Comparison of ENCODE assay signal across 4 fruit fly cellular contexts in genomic region chr2L:14212686-14213085, dm6.
TF ChIP-seq lines count a peak whose summit lies in the region.

No protein-coding gene starts in this region.

- no peak for TF ChIP-seq CTCF in whole organism, embryonic (GFP tag; optimal IDR thresholded peaks at IDR 0.05; lab: Kevin White, UChicago)

TF ChIP-seq in whole organism, embryonic, 481 proteins besides CTCF, POLR2A, EP300 and RAD21 (continues in another document):
- peak; percentile 33 for TF ChIP-seq grau (tag; optimal IDR thresholded peaks at IDR 0.05; lab: Kevin White, UChicago)
- peak; percentile 54 for TF ChIP-seq Med (GFP tag; lab: Kevin White, UChicago)
- no peak for TF ChIP-seq CG13624 (GFP tag; optimal IDR thresholded peaks at IDR 0.05; lab: Kevin White, UChicago)
- no peak for TF ChIP-seq Adf1 (GFP tag; IDR thresholded peaks at IDR 0.05; lab: Robert Waterston, UW)
- peak; percentile 20 for TF ChIP-seq CG13424 (tag; optimal IDR thresholded peaks at IDR 0.05; lab: Kevin White, UChicago)
- no peak for TF ChIP-seq CG7271 (tag; optimal IDR thresholded peaks at IDR 0.05; lab: Kevin White, UChicago)
- TF ChIP-seq CG17361 (GFP tag; IDR thresholded peaks at IDR 0.05; lab: Robert Waterston, UW) = peak; percentile 54; the same call in 2 of the 3 replicates
- TF ChIP-seq kni (GFP tag; optimal IDR thresholded peaks at IDR 0.05; lab: Kevin White, UChicago) = peak; percentile 44
- peak; percentile 43 for TF ChIP-seq ATbp (GFP tag; optimal IDR thresholded peaks at IDR 0.05; lab: Kevin White, UChicago)
- peak in 1 of 2 experiments; percentile 0 for TF ChIP-seq Pdp1 (GFP tag; optimal IDR thresholded peaks at IDR 0.05; lab: Kevin White, UChicago)
- TF ChIP-seq HLH3B (GFP tag; IDR thresholded peaks at IDR 0.05; lab: Robert Waterston, UW) = no peak
- TF ChIP-seq Xrp1 (GFP tag; IDR thresholded peaks at IDR 0.05; lab: Robert Waterston, UW) = peak; percentile 61; the same call in 1 of the 2 replicates
- no peak for TF ChIP-seq sc (optimal IDR thresholded peaks at IDR 0.05; lab: Kevin White, UChicago)
- TF ChIP-seq sc (GFP tag; optimal IDR thresholded peaks at IDR 0.05; lab: Kevin White, UChicago) = peak; percentile 49
- TF ChIP-seq pzg (GFP tag; optimal IDR thresholded peaks at IDR 0.05; lab: Kevin White, UChicago) = no peak
- TF ChIP-seq Hr78 (GFP tag; optimal IDR thresholded peaks at IDR 0.05; lab: Kevin White, UChicago) = peak in 1 of 2 experiments; percentile 6
- peak; percentile 84 for TF ChIP-seq sens (GFP tag; lab: Kevin White, UChicago)
- TF ChIP-seq Ada2b (GFP tag; IDR thresholded peaks at IDR 0.05; lab: Robert Waterston, UW) = 0 out of 2 replicates have a peak, but pooled peaks have one; percentile 13
- TF ChIP-seq CoRest (tag; optimal IDR thresholded peaks at IDR 0.05; lab: Kevin White, UChicago) = peak; percentile 40
- TF ChIP-seq CG4820 (GFP tag; optimal IDR thresholded peaks at IDR 0.05; lab: Kevin White, UChicago) = peak; percentile 8
- peak; percentile 57 for TF ChIP-seq CG31441 (GFP tag; IDR thresholded peaks at IDR 0.05; lab: Robert Waterston, UW)
- no peak for TF ChIP-seq D (optimal IDR thresholded peaks at IDR 0.05; lab: Kevin White, UChicago)
- peak; percentile 9 for TF ChIP-seq D (GFP tag; optimal IDR thresholded peaks at IDR 0.05; lab: Kevin White, UChicago)

TF ChIP-seq in whole organism, prepupa, 60 proteins besides CTCF, POLR2A, EP300 and RAD21 (continues in another document):
- TF ChIP-seq Eip93F (GFP tag; optimal IDR thresholded peaks at IDR 0.05; lab: Kevin White, UChicago) = no peak
- peak; percentile 14 for TF ChIP-seq pdm3 (GFP tag; optimal IDR thresholded peaks at IDR 0.05; lab: Kevin White, UChicago)
- TF ChIP-seq CG31627 (GFP tag; optimal IDR thresholded peaks at IDR 0.05; lab: Kevin White, UChicago) = peak; percentile 18
- TF ChIP-seq CG6163 (GFP tag; IDR thresholded peaks at IDR 0.05; lab: Robert Waterston, UW) = no peak
- TF ChIP-seq Eip75B (GFP tag; optimal IDR thresholded peaks at IDR 0.05; lab: Kevin White, UChicago) = no peak
- no peak for TF ChIP-seq OdsH (GFP tag; optimal IDR thresholded peaks at IDR 0.05; lab: Kevin White, UChicago)
- no peak for TF ChIP-seq Hr38 (GFP tag; optimal IDR thresholded peaks at IDR 0.05; lab: Kevin White, UChicago)
- no peak for TF ChIP-seq CG6808 (GFP tag; optimal IDR thresholded peaks at IDR 0.05; lab: Kevin White, UChicago)
- TF ChIP-seq Sox102F (GFP tag; optimal IDR thresholded peaks at IDR 0.05; lab: Kevin White, UChicago) = peak; percentile 22
- peak; percentile 42 for TF ChIP-seq esn (GFP tag; optimal IDR thresholded peaks at IDR 0.05; lab: Kevin White, UChicago)
- TF ChIP-seq spab (GFP tag; optimal IDR thresholded peaks at IDR 0.05; lab: Kevin White, UChicago) = no peak
- TF ChIP-seq CG6792 (GFP tag; optimal IDR thresholded peaks at IDR 0.05; lab: Kevin White, UChicago) = no peak
- TF ChIP-seq Gug (GFP tag; IDR thresholded peaks at IDR 0.05; lab: Robert Waterston, UW) = no peak
- no peak for TF ChIP-seq dsx (GFP tag; optimal IDR thresholded peaks at IDR 0.05; lab: Kevin White, UChicago; ENCODE audit: poor library complexity, severe bottlenecking)
- peak in 1 of 2 experiments; percentile 1 for TF ChIP-seq ss (GFP tag; optimal IDR thresholded peaks at IDR 0.05; lab: Kevin White, UChicago)
- TF ChIP-seq lz (GFP tag; optimal IDR thresholded peaks at IDR 0.05; lab: Kevin White, UChicago) = no peak
- peak; percentile 10 for TF ChIP-seq topi (GFP tag; optimal IDR thresholded peaks at IDR 0.05; lab: Kevin White, UChicago)
- peak; percentile 71 for TF ChIP-seq svp (GFP tag; lab: Kevin White, UChicago)
- peak; percentile 43 for TF ChIP-seq CG32006 (GFP tag; optimal IDR thresholded peaks at IDR 0.05; lab: Kevin White, UChicago)
- no peak for TF ChIP-seq achi (GFP tag; optimal IDR thresholded peaks at IDR 0.05; lab: Kevin White, UChicago)
- TF ChIP-seq Hr4 (GFP tag; optimal IDR thresholded peaks at IDR 0.05; lab: Kevin White, UChicago) = peak; percentile 7
- TF ChIP-seq cyc (GFP tag; optimal IDR thresholded peaks at IDR 0.05; lab: Kevin White, UChicago) = no peak
- no peak for TF ChIP-seq Smox (GFP tag; optimal IDR thresholded peaks at IDR 0.05; lab: Kevin White, UChicago)
- peak; percentile 46 for TF ChIP-seq Eip78C (GFP tag; lab: Kevin White, UChicago)
- TF ChIP-seq CG1621 (tag; optimal IDR thresholded peaks at IDR 0.05; lab: Kevin White, UChicago) = no peak

TF ChIP-seq in whole organism, pupa, 21 proteins besides CTCF, POLR2A, EP300 and RAD21:
- no peak for TF ChIP-seq CG13204 (GFP tag; optimal IDR thresholded peaks at IDR 0.05; lab: Kevin White, UChicago)
- TF ChIP-seq CG14655 (GFP tag; optimal IDR thresholded peaks at IDR 0.05; lab: Kevin White, UChicago) = peak; percentile 22
- TF ChIP-seq CG9948 (tag; optimal IDR thresholded peaks at IDR 0.05; lab: Kevin White, UChicago) = peak; percentile 2

TF ChIP-seq in whole organism, wandering third instar larva, 38 proteins besides CTCF, POLR2A, EP300 and RAD21:
- TF ChIP-seq ey (GFP tag; optimal IDR thresholded peaks at IDR 0.05; lab: Kevin White, UChicago) (peak; percentile 5), CrebA (GFP tag; optimal IDR thresholded peaks at IDR 0.05; lab: Kevin White, UChicago; ENCODE audit: borderline replicate concordance) (no peak), tai (GFP tag; optimal IDR thresholded peaks at IDR 0.05; lab: Kevin White, UChicago) (peak; percentile 5)

Comparison
In these comparisons a context has a peak if more than half of its experiments do, and no peak if none do; other contexts are left out.
1. Of the 7 proteins assayed by ChIP-seq in both whole organism, embryonic and whole organism, prepupa: peak only in whole organism, embryonic: Blimp-1; only in whole organism, prepupa: none; in both: Sox102F; in neither: 5.